Fruit fly (Drosophila melanogaster): Measurements from ENCODE around the gene comt.

Gene comt

dm6 chrX:13282717-13283116 is 23.9 kb downstream of the comt start:
- no peak for TF ChIP-seq Scr (GFP tag; IDR thresholded peaks at IDR 0.05; ENCODE audit: partially characterized antibody)
- TF ChIP-seq Sry-δ (GFP tag; optimal IDR thresholded peaks at IDR 0.05), result no peak
- TF ChIP-seq hbn (GFP tag; IDR thresholded peaks at IDR 0.05; ENCODE audit: partially characterized antibody), result no peak
- TF ChIP-seq CG7963 (GFP tag; IDR thresholded peaks at IDR 0.05; ENCODE audit: partially characterized antibody), result no peak
- TF ChIP-seq Nf-YA (GFP tag; IDR thresholded peaks at IDR 0.05), result no peak
- no peak for TF ChIP-seq gcm2 (GFP tag; optimal IDR thresholded peaks at IDR 0.05)
- TF ChIP-seq chn (GFP tag; optimal IDR thresholded peaks at IDR 0.05), result no peak
- peak; percentile 66 for TF ChIP-seq sd (tag; optimal IDR thresholded peaks at IDR 0.05)
- TF ChIP-seq Atf3 (GFP tag; optimal IDR thresholded peaks at IDR 0.05), result no peak
- TF ChIP-seq cg (GFP tag; optimal IDR thresholded peaks at IDR 0.05), result peak; percentile 22
- no peak for TF ChIP-seq Ada2b (GFP tag; IDR thresholded peaks at IDR 0.05)
- TF ChIP-seq Oaz (GFP tag; IDR thresholded peaks at IDR 0.05), result no peak
- TF ChIP-seq btn (GFP tag; optimal IDR thresholded peaks at IDR 0.05), result no peak
- peak; percentile 15 for TF ChIP-seq CG34376 (GFP tag; optimal IDR thresholded peaks at IDR 0.05)
- TF ChIP-seq CG6854 (GFP tag; optimal IDR thresholded peaks at IDR 0.05), result no peak

dm6 chrX:13283940-13284547 is 25.2 kb downstream of the comt start:
- TF ChIP-seq row (GFP tag; IDR thresholded peaks at IDR 0.05) (peak; percentile 35; the same call in 1 of the 3 replicates), mld (GFP tag; IDR thresholded peaks at IDR 0.05; ENCODE audit: partially characterized antibody) (no peak), CG31365 (tag; optimal IDR thresholded peaks at IDR 0.05) (no peak), CG30403 (GFP tag; optimal IDR thresholded peaks at IDR 0.05) (peak; percentile 14), CG10321 (GFP tag; IDR thresholded peaks at IDR 0.05) (0 out of 2 replicates have a peak, but pooled peaks have one; percentile 30), sd (tag; optimal IDR thresholded peaks at IDR 0.05) (peak; percentile 35), jigr1 (GFP tag; IDR thresholded peaks at IDR 0.05) (no peak), CG3407 (GFP tag; optimal IDR thresholded peaks at IDR 0.05) (no peak), psq (GFP tag; optimal IDR thresholded peaks at IDR 0.05) (peak; percentile 55), CG2120 (GFP tag; optimal IDR thresholded peaks at IDR 0.05) (peak; percentile 32), slbo (GFP tag; IDR thresholded peaks at IDR 0.05) (peak; percentile 27; the same call in 1 of the 2 replicates), NfI (GFP tag; optimal IDR thresholded peaks at IDR 0.05) (no peak), corto (GFP tag; optimal IDR thresholded peaks at IDR 0.05) (peak; percentile 27), grau (tag; optimal IDR thresholded peaks at IDR 0.05) (peak; percentile 89), CG15479 (GFP tag; optimal IDR thresholded peaks at IDR 0.05) (no peak), CG34376 (GFP tag; optimal IDR thresholded peaks at IDR 0.05) (no peak), unpg (GFP tag; optimal IDR thresholded peaks at IDR 0.05) (peak; percentile 5), CG7987 (GFP tag; optimal IDR thresholded peaks at IDR 0.05) (no peak), sens (GFP tag) (peak; percentile 48), CG11504 (tag; optimal IDR thresholded peaks at IDR 0.05) (peak; percentile 58), CG4360 (GFP tag; IDR thresholded peaks at IDR 0.05) (peak; percentile 73), Aef1 (GFP tag; IDR thresholded peaks at IDR 0.05) (no peak)

DNA sequence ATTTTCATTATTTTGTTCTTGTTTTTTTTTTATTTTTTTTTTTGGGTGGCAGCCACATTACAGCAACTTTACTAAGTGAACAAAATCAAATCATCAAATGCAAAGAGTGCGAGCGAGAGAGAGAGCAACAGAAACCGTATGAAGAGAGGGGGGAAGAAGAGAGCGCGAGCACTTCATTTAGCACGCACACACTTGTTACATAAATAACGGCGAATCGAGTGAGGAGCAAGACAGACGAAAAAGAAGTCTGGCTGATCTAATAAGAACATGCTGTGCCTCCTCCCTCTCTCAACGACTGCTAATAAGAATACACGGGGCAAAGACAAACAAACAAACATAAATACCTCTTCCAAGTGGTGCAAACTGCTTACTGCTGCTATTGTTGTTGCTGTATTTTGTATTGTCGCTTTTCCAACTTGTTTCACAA is 25.7 kb downstream of the comt start:
- TF ChIP-seq CG10147 (GFP tag; optimal IDR thresholded peaks at IDR 0.05) (no peak), MBD-R2 (GFP tag; IDR thresholded peaks at IDR 0.05) (0 out of 2 replicates have a peak, but pooled peaks have one; percentile 8), psq (GFP tag; optimal IDR thresholded peaks at IDR 0.05) (peak; percentile 64), CG17186 (GFP tag; optimal IDR thresholded peaks at IDR 0.05) (no peak), lab (GFP tag; optimal IDR thresholded peaks at IDR 0.05) (peak; percentile 36), sim (GFP tag; IDR thresholded peaks at IDR 0.05) (0 out of 2 replicates have a peak, but pooled peaks have one; percentile 9), CG15479 (GFP tag; optimal IDR thresholded peaks at IDR 0.05) (peak; percentile 48), ken (GFP tag; IDR thresholded peaks at IDR 0.05) (no peak), kah (GFP tag; optimal IDR thresholded peaks at IDR 0.05) (peak; percentile 72), cg (GFP tag; optimal IDR thresholded peaks at IDR 0.05) (peak; percentile 42), sob (GFP tag; IDR thresholded peaks at IDR 0.05) (no peak), Pdp1 (GFP tag; optimal IDR thresholded peaks at IDR 0.05) (peak in 1 of 2 experiments; percentile 94), Med (GFP tag) (peak; percentile 50), Nf-YC (tag; optimal IDR thresholded peaks at IDR 0.05) (no peak), chinmo (GFP tag; IDR thresholded peaks at IDR 0.05; ENCODE audit: partially characterized antibody) (0 out of 4 replicates have a peak, but pooled peaks have one; percentile 56), CG34376 (GFP tag; optimal IDR thresholded peaks at IDR 0.05) (peak; percentile 16), CG17912 (GFP tag; optimal IDR thresholded peaks at IDR 0.05) (no peak)
